Worm (Caenorhabditis elegans) whole organism, L4 larva: ENCODE data around the gene R10E4.6.

Source experiments
- F10B5.3 ChIP-seq: sonication (generic microtip); optimal IDR thresholded peaks from 2 replicates; lab custom pipeline; 2016; ENCODE audit warnings: mild to moderate bottlenecking, missing genetic modification characterization, missing compliant biosample characterization
- R02D3.7 ChIP-seq: fragments of 150-350 bp; sonication (generic microtip); optimal IDR thresholded peaks from 3 replicates; lab custom pipeline; 2014; ENCODE audit warnings: missing biosample characterization, missing genetic modification characterization
- T20F7.1 ChIP-seq: fragments of 200-800 bp; sonication (Bioruptor generic); optimal IDR thresholded peaks from 2 replicates; lab custom pipeline; 2018; ENCODE audit warnings: mild to moderate bottlenecking, missing genetic modification characterization, missing compliant biosample characterization
- Y105C5A.15 ChIP-seq: fragments of 200-800 bp; sonication (Bioruptor generic); IDR thresholded peaks from 2 replicates; pipeline ENCODE4 v1.3.6; 2022; ENCODE audit warnings: missing genetic modification characterization, missing compliant biosample characterization
- Y48G9A.11 ChIP-seq: fragments of 200-800 bp; sonication (Bioruptor generic); IDR thresholded peaks from 2 replicates; pipeline ENCODE4 v1.3.6; 2022; ENCODE audit warnings: missing genetic modification reagents, missing genetic modification characterization, missing compliant biosample characterization
- ZK546.5 ChIP-seq, 2 experiments: sonication (generic microtip); optimal IDR thresholded peaks; 2 replicates each; lab custom pipeline; 2017; ENCODE audit warnings: missing biosample characterization in 2 of 2, missing genetic modification characterization in 2 of 2
- aha-1 ChIP-seq: fragments of 150-350 bp; peaks from one replicate; lab custom pipeline; 2014; ENCODE audit warnings: missing biosample characterization, missing genetic modification characterization
- aly-2 ChIP-seq: sonication (generic microtip); optimal IDR thresholded peaks from 2 replicates; lab custom pipeline; 2018; ENCODE audit warnings: missing biosample characterization, missing genetic modification characterization
- ceh-28 ChIP-seq: fragments of 150-350 bp; optimal IDR thresholded peaks from 2 replicates; lab custom pipeline; 2014; ENCODE audit warnings: missing biosample characterization, missing genetic modification reagents, missing genetic modification characterization
- ceh-32 ChIP-seq: sonication (generic microtip); optimal IDR thresholded peaks from 2 replicates; lab custom pipeline; 2016; ENCODE audit warnings: mild to moderate bottlenecking, missing genetic modification characterization, missing compliant biosample characterization; ENCODE audit not compliant: poor library complexity
- ceh-44 ChIP-seq: fragments of 200-800 bp; sonication (Bioruptor generic); IDR thresholded peaks from 2 replicates; pipeline ENCODE4 v1.3.6; 2022; ENCODE audit warnings: missing genetic modification reagents, missing genetic modification characterization, missing compliant biosample characterization
- daf-12 ChIP-seq: fragments of 150-350 bp; optimal IDR thresholded peaks from 2 replicates; lab custom pipeline; 2014; ENCODE audit warnings: missing biosample characterization, missing genetic modification reagents, missing genetic modification characterization
- daf-16 ChIP-seq, 3 experiments: sonication (generic microtip); optimal IDR thresholded peaks; 2 replicates each; lab custom pipeline; 2016 to 2017; ENCODE audit warnings: missing genetic modification characterization in 3 of 3, missing genetic modification reagents in 3 of 3, mild to moderate bottlenecking in 2 of 3, missing compliant biosample characterization in 2 of 3, missing biosample characterization in 1 of 3, moderate library complexity in 1 of 3
- dmd-6 ChIP-seq: fragments of 200-800 bp; sonication (Bioruptor generic); IDR thresholded peaks from 2 replicates; pipeline ENCODE4 v1.3.6; 2022; ENCODE audit warnings: missing genetic modification reagents, missing genetic modification characterization, missing compliant biosample characterization
- dve-1 ChIP-seq: sonication (generic microtip); optimal IDR thresholded peaks from 2 replicates; lab custom pipeline; 2017; ENCODE audit warnings: antibody characterized with exemption, mild to moderate bottlenecking, missing genetic modification characterization, missing compliant biosample characterization; ENCODE audit not compliant: insufficient read depth
- fkh-10 ChIP-seq: fragments of 150-350 bp; optimal IDR thresholded peaks from 2 replicates; lab custom pipeline; 2014; ENCODE audit warnings: missing biosample characterization, missing genetic modification reagents, missing genetic modification characterization
- fos-1 ChIP-seq: fragments of 150-350 bp; optimal IDR thresholded peaks from 2 replicates; lab custom pipeline; 2014; ENCODE audit warnings: missing biosample characterization, missing genetic modification characterization
- gei-8 ChIP-seq: fragments of 200-800 bp; sonication (Bioruptor generic); optimal IDR thresholded peaks from 2 replicates; lab custom pipeline; 2018; ENCODE audit warnings: mild to moderate bottlenecking, missing genetic modification characterization, missing compliant biosample characterization
- hlh-30 ChIP-seq: sonication (generic microtip); optimal IDR thresholded peaks from 2 replicates; lab custom pipeline; 2017; ENCODE audit warnings: antibody characterized with exemption, mild to moderate bottlenecking, missing genetic modification characterization, missing compliant biosample characterization; ENCODE audit not compliant: insufficient read depth
- jun-1 ChIP-seq: fragments of 150-350 bp; optimal IDR thresholded peaks from 2 replicates; lab custom pipeline; 2014; ENCODE audit warnings: missing biosample characterization, missing genetic modification reagents, missing genetic modification characterization
- lin-13 ChIP-seq: fragments of 150-350 bp; optimal IDR thresholded peaks from 2 replicates; lab custom pipeline; 2014; ENCODE audit warnings: missing biosample characterization, missing genetic modification reagents, missing genetic modification characterization
- lin-38 ChIP-seq: fragments of 200-800 bp; sonication (Bioruptor generic); IDR thresholded peaks from 2 replicates; pipeline ENCODE4 v1.3.6; 2022; ENCODE audit warnings: missing genetic modification reagents, missing genetic modification characterization, missing compliant biosample characterization
- lsy-2 ChIP-seq, 2 experiments: fragments of 150-350 bp in 1 of 2; sonication (generic microtip) in 1 of 2; optimal IDR thresholded peaks; 2 replicates each; lab custom pipeline; 2014 to 2017; ENCODE audit warnings: missing biosample characterization in 2 of 2, missing genetic modification characterization in 2 of 2
- mep-1 ChIP-seq: fragments of 150-350 bp; sonication (generic microtip); optimal IDR thresholded peaks from 3 replicates; lab custom pipeline; 2014; ENCODE audit warnings: missing biosample characterization, missing genetic modification characterization
- mxl-2 ChIP-seq: fragments of 200-800 bp; sonication (Bioruptor generic); conservative IDR thresholded peaks from 2 replicates; pipeline ENCODE4 v1.3.6; 2022; ENCODE audit warnings: missing genetic modification reagents, missing genetic modification characterization, missing compliant biosample characterization
- mxl-3 ChIP-seq: fragments of 200-800 bp; sonication (Bioruptor generic); optimal IDR thresholded peaks from 2 replicates; lab custom pipeline; 2018; ENCODE audit warnings: mild to moderate bottlenecking, missing genetic modification characterization, missing compliant biosample characterization
- nhr-237 ChIP-seq: sonication (generic microtip); optimal IDR thresholded peaks from 2 replicates; lab custom pipeline; 2017; ENCODE audit warnings: missing biosample characterization, missing genetic modification characterization
- nhr-28 ChIP-seq: fragments of 150-350 bp; optimal IDR thresholded peaks from 2 replicates; lab custom pipeline; 2014; ENCODE audit warnings: missing biosample characterization, missing genetic modification characterization
- nhr-6 ChIP-seq: fragments of 150-350 bp; optimal IDR thresholded peaks from 2 replicates; lab custom pipeline; 2014; ENCODE audit warnings: missing biosample characterization, missing genetic modification characterization
- nhr-76 ChIP-seq: fragments of 150-350 bp; optimal IDR thresholded peaks from 2 replicates; lab custom pipeline; 2014; ENCODE audit warnings: missing biosample characterization, missing genetic modification characterization
- pqm-1 ChIP-seq: sonication (generic microtip); optimal IDR thresholded peaks from 2 replicates; lab custom pipeline; 2017; ENCODE audit warnings: missing biosample characterization, missing genetic modification characterization
- rbr-2 ChIP-seq: sonication (generic microtip); optimal IDR thresholded peaks from 2 replicates; lab custom pipeline; 2016; ENCODE audit warnings: missing genotype, missing genetic modification characterization, missing compliant biosample characterization
- saeg-2 ChIP-seq: fragments of 200-800 bp; sonication (Bioruptor generic); IDR thresholded peaks from 2 replicates; pipeline ENCODE4 v1.3.6; 2022; ENCODE audit warnings: missing genetic modification reagents, missing genetic modification characterization, missing compliant biosample characterization
- unc-130 ChIP-seq: sonication (generic microtip); optimal IDR thresholded peaks from 2 replicates; lab custom pipeline; 2016; ENCODE audit warnings: missing genetic modification reagents, missing genetic modification characterization, missing compliant biosample characterization
- zfp-2 ChIP-seq: sonication (generic microtip); optimal IDR thresholded peaks from 2 replicates; lab custom pipeline; 2016; ENCODE audit warnings: mild to moderate bottlenecking, missing genetic modification characterization, missing compliant biosample characterization

The R10E4.6 gene

ce11 chrIII:4294153-4294862 is 1.1 kb downstream of the R10E4.6 start, which contains the start of the genes nth-1 and R10E4.7:
TSS of gene nth-1 (minus strand) at chrIII:4294253.
TSS of gene R10E4.7 (plus strand) at chrIII:4294812.
- TF ChIP-seq fos-1 (tag; lab: Kevin White, UChicago): no peak
- no peak for TF ChIP-seq Y48G9A.11
- TF ChIP-seq rbr-2 (tag; lab: Kevin White, UChicago): no peak

DNA sequence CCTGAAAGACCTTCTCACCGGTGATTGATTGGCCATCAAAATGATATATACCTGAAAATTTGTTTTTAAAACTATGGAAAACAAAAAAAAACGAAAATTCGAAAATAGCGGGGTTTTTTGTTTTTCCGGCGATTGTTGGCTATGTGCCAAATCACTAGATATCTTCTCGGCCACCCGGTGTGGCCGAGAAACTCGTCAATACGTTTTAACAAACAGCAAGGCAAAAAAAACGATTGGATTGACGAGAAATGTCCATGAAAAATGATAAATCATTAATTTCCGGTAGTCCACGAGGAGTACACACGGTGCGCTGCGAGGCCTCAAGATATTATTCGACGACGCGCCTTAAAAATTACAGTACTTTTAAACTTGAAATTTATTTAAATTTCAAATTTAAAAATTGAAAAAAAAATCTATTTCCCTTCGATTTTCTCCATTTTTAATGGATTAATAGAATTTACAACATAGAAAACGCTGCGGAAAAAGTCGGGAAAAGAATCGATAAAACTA is 7.8 kb downstream of the R10E4.6 start, which contains the start of gene R10E4.11:
TSS of gene R10E4.11 (minus strand) at position 51 of the 510 bp plus-strand sequence.
- TF ChIP-seq lsy-2 (tag; optimal IDR thresholded peaks at IDR 0.05; lab: Kevin White, UChicago) (peak in 1 of 2 experiments; percentile 28), fkh-10 (GFP tag; lab: Kevin White, UChicago) (no peak), jun-1 (tag; lab: Kevin White, UChicago) (no peak), R02D3.7 (tag; lab: Kevin White, UChicago) (no peak), daf-16 (GFP tag; optimal IDR thresholded peaks at IDR 0.05; lab: Kevin White, UChicago) (peak in 1 of 2 experiments; percentile 30), daf-16 (tag; optimal IDR thresholded peaks at IDR 0.05; lab: Kevin White, UChicago) (peak; percentile 23), pqm-1 (tag; lab: Kevin White, UChicago) (no peak), nhr-237 (tag; lab: Kevin White, UChicago) (no peak)

ce11 chrIII:4302293-4302692 is 9.1 kb downstream of the R10E4.6 start, which contains the start of gene R10E4.9:
TSS of gene R10E4.9 (minus strand) at chrIII:4302393.
- TF ChIP-seq mxl-2 (GFP tag; lab: Robert Waterston, UW) (no peak), dmd-6 (GFP tag; lab: Robert Waterston, UW) (no peak), jun-1 (tag; lab: Kevin White, UChicago) (no peak)

ce11 chrIII:4302780-4303179 is 9.6 kb downstream of the R10E4.6 start:
- TF ChIP-seq daf-16 (GFP tag; optimal IDR thresholded peaks at IDR 0.05; lab: Kevin White, UChicago) (no peak), daf-16 (tag; optimal IDR thresholded peaks at IDR 0.05; lab: Kevin White, UChicago) (peak; percentile 55), zfp-2 (tag; lab: Kevin White, UChicago) (no peak)

DNA sequence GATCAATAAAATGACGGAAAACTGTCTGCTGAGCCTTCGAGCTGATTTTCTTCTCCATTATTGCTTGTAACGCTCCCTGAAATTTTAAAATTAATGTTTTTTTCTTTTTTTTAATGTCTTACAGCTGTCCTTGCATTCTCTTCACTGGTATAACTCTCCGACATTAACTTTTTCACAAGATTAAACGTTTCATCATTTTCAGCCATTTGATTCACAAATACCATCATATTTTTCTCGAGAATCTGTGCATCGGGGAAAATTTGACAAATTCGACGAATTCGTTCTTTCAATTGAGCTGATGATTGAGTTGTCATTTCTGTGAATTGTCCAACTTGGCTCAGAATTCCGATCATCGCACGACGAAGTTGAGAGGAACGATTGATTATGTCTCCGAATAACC is 16.1 kb downstream of the R10E4.6 start:
- TF ChIP-seq aha-1 (tag; lab: Kevin White, UChicago): peak; percentile 92
- TF ChIP-seq ceh-44 (GFP tag; lab: Robert Waterston, UW): no peak

ce11 chrIII:4313061-4313962 is 20.1 kb downstream of the R10E4.6 start, which contains the start of the genes evl-14 and dcn-1:
TSS of gene evl-14 (minus strand) at chrIII:4313128.
TSS of gene dcn-1 (plus strand) at chrIII:4313912.
- peak; percentile 59; the same call in 1 of the 2 replicates for TF ChIP-seq dmd-6 (GFP tag; lab: Robert Waterston, UW)
- peak; percentile 94 for TF ChIP-seq hlh-30 (tag; lab: Kevin White, UChicago)
- TF ChIP-seq lin-38 (GFP tag; lab: Robert Waterston, UW): peak; percentile 50
- peak; percentile 39 for TF ChIP-seq nhr-6 (tag; lab: Kevin White, UChicago)
- peak; percentile 79 for TF ChIP-seq mep-1 (tag; lab: Kevin White, UChicago)
- peak; percentile 46 for TF ChIP-seq unc-130
- peak; percentile 21 for TF ChIP-seq rbr-2 (tag; lab: Kevin White, UChicago)
- TF ChIP-seq lin-13: peak; percentile 40
- TF ChIP-seq saeg-2: no peak
- TF ChIP-seq fkh-10 (GFP tag; lab: Kevin White, UChicago): peak; percentile 3
- TF ChIP-seq mxl-3 (GFP tag; lab: Kevin White, UChicago): no peak
- TF ChIP-seq ceh-32 (tag; lab: Kevin White, UChicago): no peak
- TF ChIP-seq Y105C5A.15: no peak
- peak; percentile 73 for TF ChIP-seq aha-1 (tag; lab: Kevin White, UChicago)
- no peak for TF ChIP-seq daf-12
- TF ChIP-seq nhr-76 (tag; lab: Kevin White, UChicago): no peak
- TF ChIP-seq ceh-28 (tag; lab: Kevin White, UChicago): peak; percentile 3
- TF ChIP-seq T20F7.1 (GFP tag; lab: Kevin White, UChicago): peak; percentile 98
- TF ChIP-seq zfp-2 (tag; lab: Kevin White, UChicago): no peak
- peak; percentile 69 for TF ChIP-seq nhr-28 (tag; lab: Kevin White, UChicago)
- TF ChIP-seq gei-8 (GFP tag; lab: Kevin White, UChicago): no peak
- TF ChIP-seq dve-1 (tag; lab: Kevin White, UChicago): peak; percentile 92
- TF ChIP-seq F10B5.3 (tag; lab: Kevin White, UChicago): no peak
- TF ChIP-seq daf-16 (GFP tag; optimal IDR thresholded peaks at IDR 0.05; lab: Kevin White, UChicago): no peak
- TF ChIP-seq daf-16 (tag; optimal IDR thresholded peaks at IDR 0.05; lab: Kevin White, UChicago): peak; percentile 71
- no peak for TF ChIP-seq ZK546.5 (tag; optimal IDR thresholded peaks at IDR 0.05; lab: Kevin White, UChicago)
- TF ChIP-seq aly-2 (tag; lab: Kevin White, UChicago): no peak
